Worm (Caenorhabditis elegans) whole organism, late embryonic: ENCODE data around the gene lec-9.

Source experiments
- Y22D7AL.16 ChIP-seq: sonication (generic microtip); optimal IDR thresholded peaks from 2 replicates; lab custom pipeline; 2016; ENCODE audit warnings: missing genetic modification characterization, missing compliant biosample characterization
- pha-4 ChIP-seq: fragments of 150-350 bp; optimal IDR thresholded peaks from 2 replicates; lab custom pipeline; 2018; ENCODE audit warnings: missing biosample characterization, missing genetic modification reagents, missing genetic modification characterization
- sox-4 ChIP-seq: sonication (generic microtip); optimal IDR thresholded peaks from 2 replicates; lab custom pipeline; 2017; ENCODE audit warnings: mild to moderate bottlenecking, missing genetic modification characterization, inconsistent platforms, missing compliant biosample characterization

- TF ChIP-seq Y22D7AL.16 (tag; lab: Kevin White, UChicago) (no peak), pha-4 (tag; lab: Kevin White, UChicago) (no peak), sox-4 (no peak)
Measured at ce11 chrX:17567378-17567777, 32.9 kb upstream of the lec-9 start, which contains the start of gene F39B3.7.
